Worm (Caenorhabditis elegans) whole organism, L3 larva: ENCODE results near the gene C17G1.5.

Experiments
- R02D3.7 ChIP-seq: fragments of 150-350 bp; optimal IDR thresholded peaks from 2 replicates; lab custom pipeline; 2014; ENCODE audit warnings: missing biosample characterization, missing genetic modification characterization
- ama-1 ChIP-seq: fragments of 150-350 bp; optimal IDR thresholded peaks from 2 replicates; lab custom pipeline; 2018
- elt-1 ChIP-seq: fragments of 150-350 bp; optimal IDR thresholded peaks from 2 replicates; lab custom pipeline; 2014; ENCODE audit warnings: missing biosample characterization, missing genetic modification characterization
- lin-15B ChIP-seq: fragments of 150-350 bp; optimal IDR thresholded peaks from 2 replicates; lab custom pipeline; 2014; ENCODE audit warnings: missing biosample characterization, missing genetic modification characterization
- nhr-11 ChIP-seq: fragments of 150-350 bp; optimal IDR thresholded peaks from 2 replicates; lab custom pipeline; 2014; ENCODE audit warnings: missing biosample characterization, missing genetic modification characterization
- nhr-25 ChIP-seq: sonication (generic microtip); optimal IDR thresholded peaks from 2 replicates; lab custom pipeline; 2017; ENCODE audit warnings: missing biosample characterization, missing genetic modification characterization
- pqm-1 ChIP-seq: fragments of 150-350 bp; optimal IDR thresholded peaks from 2 replicates; lab custom pipeline; 2017; ENCODE audit warnings: missing biosample characterization, missing genetic modification characterization, inconsistent platforms
- skn-1 ChIP-seq: fragments of 150-350 bp; optimal IDR thresholded peaks from 2 replicates; lab custom pipeline; 2014; ENCODE audit warnings: missing biosample characterization, missing genetic modification characterization
- snpc-4 ChIP-seq: fragments of 150-350 bp; optimal IDR thresholded peaks from 2 replicates; lab custom pipeline; 2014; ENCODE audit warnings: missing biosample characterization, missing genetic modification characterization
- ztf-11 ChIP-seq: fragments of 150-350 bp; optimal IDR thresholded peaks from 2 replicates; lab custom pipeline; 2014; ENCODE audit warnings: missing biosample characterization, missing genetic modification characterization
- ztf-4 ChIP-seq: fragments of 150-350 bp; optimal IDR thresholded peaks from 2 replicates; lab custom pipeline; 2014; ENCODE audit warnings: missing biosample characterization, missing genetic modification characterization

ce11 chrX:9940524-9940923 is 1.9 kb downstream of the C17G1.5 start:
- TF ChIP-seq pqm-1 (tag; lab: Kevin White, UChicago) (no peak), snpc-4 (tag; lab: Kevin White, UChicago) (no peak), ama-1 (lab: Kevin White, UChicago) (no peak), lin-15B (tag; lab: Kevin White, UChicago) (no peak), nhr-25 (tag; lab: Kevin White, UChicago) (no peak), elt-1 (no peak), ztf-11 (no peak), nhr-11 (tag; lab: Kevin White, UChicago) (no peak), skn-1 (tag; lab: Kevin White, UChicago) (no peak), R02D3.7 (no peak), ztf-4 (tag; lab: Kevin White, UChicago) (no peak)
